Worm (Caenorhabditis elegans): ENCODE measurements around the gene rpn-5.

The rpn-5 gene

DNA sequence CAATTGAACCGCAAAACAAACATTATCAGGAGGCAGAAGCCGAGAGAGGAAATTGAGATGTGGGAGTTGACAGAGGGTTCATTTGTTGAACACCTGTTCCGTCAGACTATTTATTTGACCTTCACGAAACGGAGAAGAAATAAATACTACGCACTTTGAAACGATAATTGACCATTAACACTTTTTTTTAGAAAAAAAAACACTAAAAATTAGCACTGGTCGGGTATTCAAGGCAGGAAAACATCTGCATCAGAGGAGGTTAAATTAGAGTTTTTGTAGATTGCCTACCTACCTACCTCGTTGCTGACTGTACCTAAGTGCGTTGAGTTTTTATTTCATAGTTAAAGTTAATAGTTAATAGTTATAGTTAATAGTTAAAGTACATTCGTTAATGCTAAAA, 48.2 kb downstream of the rpn-5 start:
- TF ChIP-seq dao-5 (tag; optimal IDR thresholded peaks at IDR 0.05) (no peak), him-1 (tag; optimal IDR thresholded peaks at IDR 0.05) (no peak), W03F9.2 (tag; optimal IDR thresholded peaks at IDR 0.05) (no peak)

DNA sequence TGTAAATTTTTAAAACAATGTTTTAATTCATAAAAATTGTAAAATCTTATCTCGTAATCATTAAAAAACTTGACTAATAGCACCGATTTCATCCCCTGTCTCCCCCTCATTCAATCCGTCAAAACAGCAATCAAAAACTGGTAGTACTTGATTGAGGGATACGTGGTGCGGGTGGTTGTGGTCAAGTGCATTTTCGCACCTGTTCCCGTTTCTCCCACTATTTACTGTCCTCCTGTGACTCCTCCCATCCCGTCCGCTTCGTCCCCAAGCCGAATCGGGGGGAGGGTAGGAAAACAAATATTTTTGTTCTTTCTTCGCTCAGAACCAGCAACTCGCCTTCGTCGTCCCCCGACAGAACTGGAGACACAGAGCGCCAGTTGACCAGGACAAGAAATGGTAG, 49.4 kb downstream of the rpn-5 start, which contains the start of gene lgc-27:
lgc-27 (plus strand) TSS at position 301 of the 400 bp plus-strand sequence.
- TF ChIP-seq W03F9.2 (tag; optimal IDR thresholded peaks at IDR 0.05) (no peak), dao-5 (tag; optimal IDR thresholded peaks at IDR 0.05) (no peak), him-1 (tag; optimal IDR thresholded peaks at IDR 0.05) (no peak)
